Fruit fly (Drosophila melanogaster): ENCODE data around the gene Ndc1.

dm6 chr3R:23911073-23911690 lies 13.0 kb upstream of the Ndc1 start:
- TF ChIP-seq CG16863 (GFP tag; optimal IDR thresholded peaks at IDR 0.05): no peak
- TF ChIP-seq tna (GFP tag; IDR thresholded peaks at IDR 0.05; ENCODE audit: partially characterized antibody): no peak
- TF ChIP-seq Lpt (GFP tag; optimal IDR thresholded peaks at IDR 0.05): no peak
- no peak for TF ChIP-seq CG1832 (GFP tag; optimal IDR thresholded peaks at IDR 0.05)
- no peak for TF ChIP-seq CG10274 (GFP tag; optimal IDR thresholded peaks at IDR 0.05)
- TF ChIP-seq CG7987 (GFP tag; optimal IDR thresholded peaks at IDR 0.05): no peak
- TF ChIP-seq CG11093 (GFP tag; IDR thresholded peaks at IDR 0.05): no peak
- no peak for TF ChIP-seq Oli (tag; optimal IDR thresholded peaks at IDR 0.05)
- no peak for TF ChIP-seq ase (GFP tag; IDR thresholded peaks at IDR 0.05)
